Worm (Caenorhabditis elegans) whole organism, L2 larva: ENCODE measurements around the gene R01H2.8.

Experiments used
- F13H6.1 ChIP-seq: sonication (generic microtip); optimal IDR thresholded peaks from 2 replicates; lab custom pipeline; 2016; ENCODE audit warnings: missing genetic modification characterization, missing compliant biosample characterization
- lsy-2 ChIP-seq, 2 experiments: fragments of 150-350 bp in 1 of 2; sonication (generic microtip) in 1 of 2; optimal IDR thresholded peaks; 2 replicates each; lab custom pipeline; 2014 to 2017; ENCODE audit warnings: missing biosample characterization in 2 of 2, missing genetic modification characterization in 2 of 2
- nhr-11 ChIP-seq: fragments of 150-350 bp; optimal IDR thresholded peaks from 2 replicates; lab custom pipeline; 2014; ENCODE audit warnings: missing biosample characterization, missing genetic modification characterization
- unc-39 ChIP-seq: fragments of 150-350 bp; optimal IDR thresholded peaks from 2 replicates; lab custom pipeline; 2014; ENCODE audit warnings: missing biosample characterization, missing genetic modification characterization
- ztf-11 ChIP-seq: sonication (generic microtip); optimal IDR thresholded peaks from 2 replicates; lab custom pipeline; 2017; ENCODE audit warnings: missing biosample characterization, missing genetic modification characterization

ce11 chrIII:7107965-7108364 is 39.1 kb downstream of the R01H2.8 start, which contains the start of gene odd-1:
- TF ChIP-seq unc-39 (tag; lab: Kevin White, UChicago) (no peak), F13H6.1 (tag; lab: Kevin White, UChicago) (no peak), ztf-11 (tag; lab: Kevin White, UChicago) (no peak), nhr-11 (tag; lab: Kevin White, UChicago) (no peak), lsy-2 (tag; optimal IDR thresholded peaks at IDR 0.05; lab: Kevin White, UChicago) (no peak)
